Fruit fly (Drosophila melanogaster): Measurements from ENCODE around the gene Jon65Aii.

Jon65Aii gene

DNA sequence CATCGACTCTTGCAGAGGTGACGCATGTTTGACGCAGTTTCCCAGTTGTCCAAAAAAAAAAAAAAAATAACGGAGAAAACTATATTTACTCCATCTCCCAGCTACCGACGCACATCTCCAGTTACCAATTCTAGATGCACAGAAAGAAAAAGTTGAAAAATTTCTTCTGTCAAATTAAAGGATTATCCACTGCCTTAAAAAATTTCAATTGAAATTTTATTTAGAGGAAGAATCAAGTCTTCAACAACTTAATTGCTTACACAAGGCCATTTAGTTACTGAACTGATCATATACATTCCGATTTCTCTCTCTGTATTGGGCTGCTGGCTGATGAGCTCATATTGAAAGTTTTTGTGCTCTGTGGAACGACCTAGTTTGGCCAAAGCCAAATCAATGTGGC is 33.9 kb downstream of the Jon65Aii start (continued):
- TF ChIP-seq CG17385 (GFP tag; optimal IDR thresholded peaks at IDR 0.05) (peak; percentile 10), Eip74EF (GFP tag; optimal IDR thresholded peaks at IDR 0.05) (no peak), eve (GFP tag; optimal IDR thresholded peaks at IDR 0.05) (no peak), CG15011 (GFP tag; optimal IDR thresholded peaks at IDR 0.05) (no peak), CG18476 (GFP tag; optimal IDR thresholded peaks at IDR 0.05) (no peak), bcd (GFP tag; optimal IDR thresholded peaks at IDR 0.05) (no peak), CG6254 (GFP tag; optimal IDR thresholded peaks at IDR 0.05) (no peak), ase (GFP tag; IDR thresholded peaks at IDR 0.05) (no peak), CG9609 (GFP tag; optimal IDR thresholded peaks at IDR 0.05) (peak; percentile 10), bab2 (GFP tag; optimal IDR thresholded peaks at IDR 0.05) (peak; percentile 24), fru (optimal IDR thresholded peaks at IDR 0.05) (no peak), jumu (GFP tag; optimal IDR thresholded peaks at IDR 0.05) (peak; percentile 24), nerfin-1 (tag; optimal IDR thresholded peaks at IDR 0.05) (no peak), Deaf1 (tag; optimal IDR thresholded peaks at IDR 0.05) (no peak), CG2199 (GFP tag; IDR thresholded peaks at IDR 0.05) (no peak), ttk (GFP tag; IDR thresholded peaks at IDR 0.05) (no peak), salm (tag; optimal IDR thresholded peaks at IDR 0.05) (no peak), CG14014 (GFP tag; IDR thresholded peaks at IDR 0.05) (no peak), zen (tag; optimal IDR thresholded peaks at IDR 0.05) (no peak), CG8478 (optimal IDR thresholded peaks at IDR 0.05) (no peak), CG3407 (GFP tag; optimal IDR thresholded peaks at IDR 0.05) (no peak), klu (GFP tag; IDR thresholded peaks at IDR 0.05) (no peak), Fer3 (tag; optimal IDR thresholded peaks at IDR 0.05) (no peak), CG7839 (tag; optimal IDR thresholded peaks at IDR 0.05) (peak; percentile 40), CG10565 (GFP tag; optimal IDR thresholded peaks at IDR 0.05) (no peak), CG14710 (tag; optimal IDR thresholded peaks at IDR 0.05) (no peak), CG13424 (tag; optimal IDR thresholded peaks at IDR 0.05) (peak; percentile 46), CG12391 (tag; optimal IDR thresholded peaks at IDR 0.05) (peak; percentile 27), Lpt (GFP tag; optimal IDR thresholded peaks at IDR 0.05) (no peak), Ets97D (GFP tag; optimal IDR thresholded peaks at IDR 0.05) (no peak), phol (tag; optimal IDR thresholded peaks at IDR 0.05) (no peak), MTF-1 (GFP tag; optimal IDR thresholded peaks at IDR 0.05; ENCODE audit: borderline replicate concordance) (no peak), CrebB (tag; optimal IDR thresholded peaks at IDR 0.05) (no peak), CG4730 (GFP tag; IDR thresholded peaks at IDR 0.05) (no peak), ssp (GFP tag; IDR thresholded peaks at IDR 0.05) (no peak), CG4360 (GFP tag; IDR thresholded peaks at IDR 0.05) (no peak), peb (GFP tag; IDR thresholded peaks at IDR 0.05) (no peak), Med (GFP tag) (peak; percentile 72), Fer1 (GFP tag; optimal IDR thresholded peaks at IDR 0.05) (no peak), CG15479 (GFP tag; optimal IDR thresholded peaks at IDR 0.05) (no peak), GATAe (GFP tag; conservative IDR thresholded peaks at IDR 0.05) (no peak), pros (GFP tag; optimal IDR thresholded peaks at IDR 0.05) (no peak), CG14860 (GFP tag; IDR thresholded peaks at IDR 0.05; ENCODE audit: partially characterized antibody) (no peak), CG13296 (GFP tag; optimal IDR thresholded peaks at IDR 0.05) (no peak), CG9215 (GFP tag; IDR thresholded peaks at IDR 0.05) (no peak), CG12942 (GFP tag; optimal IDR thresholded peaks at IDR 0.05) (no peak), CG11695 (GFP tag; IDR thresholded peaks at IDR 0.05) (no peak), lola (GFP tag; optimal IDR thresholded peaks at IDR 0.05) (no peak), cato (GFP tag; optimal IDR thresholded peaks at IDR 0.05; ENCODE audit: borderline replicate concordance) (no peak), unc-4 (GFP tag; IDR thresholded peaks at IDR 0.05; ENCODE audit: partially characterized antibody) (no peak), nerfin-2 (GFP tag; IDR thresholded peaks at IDR 0.05; ENCODE audit: partially characterized antibody) (no peak), CG12155 (GFP tag; optimal IDR thresholded peaks at IDR 0.05) (peak; percentile 23)

All from whole organism, embryonic.